Worm (Caenorhabditis elegans): ENCODE results near the gene str-254.

The str-254 gene

ce11 chrV:16129116-16129515 is 24.2 kb downstream of the str-254 start:
- no peak for TF ChIP-seq unc-120 (tag; optimal IDR thresholded peaks at IDR 0.05; ENCODE audit: poor library complexity, severe bottlenecking)
- TF ChIP-seq ces-1 (GFP tag; optimal IDR thresholded peaks at IDR 0.05) = no peak
- no peak for TF ChIP-seq zip-8 (tag; optimal IDR thresholded peaks at IDR 0.05)
- no peak for TF ChIP-seq M03D4.4 (tag; optimal IDR thresholded peaks at IDR 0.05)
- no peak for TF ChIP-seq elt-3 (tag; optimal IDR thresholded peaks at IDR 0.05)
- no peak for TF ChIP-seq ceh-43 (GFP tag; optimal IDR thresholded peaks at IDR 0.05)
- no peak for TF ChIP-seq ceh-83 (GFP tag; optimal IDR thresholded peaks at IDR 0.05)
- no peak for TF ChIP-seq cnd-1 (tag; optimal IDR thresholded peaks at IDR 0.05)
- no peak for TF ChIP-seq lsy-2 (tag; optimal IDR thresholded peaks at IDR 0.05)
- no peak for TF ChIP-seq bed-3 (GFP tag; optimal IDR thresholded peaks at IDR 0.05)
- no peak for TF ChIP-seq mep-1 (tag; optimal IDR thresholded peaks at IDR 0.05)
- TF ChIP-seq hlh-1 (tag; optimal IDR thresholded peaks at IDR 0.05) = no peak
- no peak for TF ChIP-seq nhr-12 (tag; optimal IDR thresholded peaks at IDR 0.05)
- TF ChIP-seq tbx-8 (GFP tag; optimal IDR thresholded peaks at IDR 0.05) = no peak
- no peak for TF ChIP-seq ham-2 (GFP tag; optimal IDR thresholded peaks at IDR 0.05)
- no peak for TF ChIP-seq unc-39 (tag; optimal IDR thresholded peaks at IDR 0.05)
- TF ChIP-seq ztf-11 (tag; optimal IDR thresholded peaks at IDR 0.05) = no peak

- TF ChIP-seq hlh-1 (tag; optimal IDR thresholded peaks at IDR 0.05) = no peak
- TF ChIP-seq unc-62 (GFP tag; optimal IDR thresholded peaks at IDR 0.05) = no peak
- TF ChIP-seq bed-3 (GFP tag; optimal IDR thresholded peaks at IDR 0.05) = no peak
- no peak for TF ChIP-seq elt-3 (tag; optimal IDR thresholded peaks at IDR 0.05)
- TF ChIP-seq lin-32 (GFP tag; optimal IDR thresholded peaks at IDR 0.05) = no peak
- no peak for TF ChIP-seq cnd-1 (tag; optimal IDR thresholded peaks at IDR 0.05)
- no peak for TF ChIP-seq mab-5 (tag; optimal IDR thresholded peaks at IDR 0.05)
- no peak for TF ChIP-seq sptf-1 (tag; optimal IDR thresholded peaks at IDR 0.05)
- no peak for TF ChIP-seq lin-13 (tag; optimal IDR thresholded peaks at IDR 0.05)
- TF ChIP-seq drap-1 (GFP tag; optimal IDR thresholded peaks at IDR 0.05) = no peak
- no peak for TF ChIP-seq pha-4 (tag; optimal IDR thresholded peaks at IDR 0.05)
- no peak for TF ChIP-seq ceh-39 (tag; optimal IDR thresholded peaks at IDR 0.05)
- no peak for TF ChIP-seq sem-2 (GFP tag; optimal IDR thresholded peaks at IDR 0.05)
- TF ChIP-seq mls-2 (tag; optimal IDR thresholded peaks at IDR 0.05) = no peak
- TF ChIP-seq snpc-4 (tag; optimal IDR thresholded peaks at IDR 0.05) = no peak
- no peak for TF ChIP-seq elt-1 (tag; optimal IDR thresholded peaks at IDR 0.05; ENCODE audit: borderline replicate concordance, insufficient read depth)
Measured at ce11 chrV:16127401-16127800, 25.9 kb downstream of the str-254 start, which contains the start of gene fbxa-143. TSS of gene fbxa-143 (minus strand) at chrV:16127501.

- no peak for TF ChIP-seq ham-2 (GFP tag; optimal IDR thresholded peaks at IDR 0.05)
- no peak for TF ChIP-seq flh-1 (GFP tag; optimal IDR thresholded peaks at IDR 0.05)
- no peak for TF ChIP-seq tbx-8 (GFP tag; optimal IDR thresholded peaks at IDR 0.05)
- no peak for TF ChIP-seq unc-62 (GFP tag; optimal IDR thresholded peaks at IDR 0.05)
- no peak for TF ChIP-seq lin-32 (GFP tag; optimal IDR thresholded peaks at IDR 0.05)
- no peak for TF ChIP-seq sptf-1 (tag; optimal IDR thresholded peaks at IDR 0.05)
- TF ChIP-seq ces-1 (GFP tag; optimal IDR thresholded peaks at IDR 0.05) = no peak
- no peak for TF ChIP-seq ceh-43 (GFP tag; optimal IDR thresholded peaks at IDR 0.05)
Measured at ce11 chrV:16124739-16125138, 28.5 kb downstream of the str-254 start, which contains the start of gene nhr-111. TSS of gene nhr-111 (minus strand) at chrV:16124839.

- TF ChIP-seq zip-8 (tag; optimal IDR thresholded peaks at IDR 0.05) = no peak
- no peak for TF ChIP-seq nhr-28 (tag; optimal IDR thresholded peaks at IDR 0.05)
- no peak for TF ChIP-seq elt-3 (tag; optimal IDR thresholded peaks at IDR 0.05)
- TF ChIP-seq cnd-1 (tag; optimal IDR thresholded peaks at IDR 0.05) = no peak
- no peak for TF ChIP-seq bed-3 (GFP tag; optimal IDR thresholded peaks at IDR 0.05)
- TF ChIP-seq blmp-1 (tag; optimal IDR thresholded peaks at IDR 0.05) = no peak
- no peak for TF ChIP-seq hlh-1 (tag; optimal IDR thresholded peaks at IDR 0.05)
- no peak for TF ChIP-seq snpc-4 (tag; optimal IDR thresholded peaks at IDR 0.05)
- TF ChIP-seq nhr-2 (tag; optimal IDR thresholded peaks at IDR 0.05) = no peak
- TF ChIP-seq unc-39 (tag; optimal IDR thresholded peaks at IDR 0.05) = no peak
- no peak for TF ChIP-seq ham-2 (GFP tag; optimal IDR thresholded peaks at IDR 0.05)
- no peak for TF ChIP-seq nhr-12 (tag; optimal IDR thresholded peaks at IDR 0.05)
- TF ChIP-seq ceh-39 (tag; optimal IDR thresholded peaks at IDR 0.05) = no peak
- TF ChIP-seq ztf-11 (tag; optimal IDR thresholded peaks at IDR 0.05) = no peak
- TF ChIP-seq elt-1 (tag; optimal IDR thresholded peaks at IDR 0.05; ENCODE audit: borderline replicate concordance, insufficient read depth) = no peak
Measured at ce11 chrV:16121451-16121850, 31.8 kb downstream of the str-254 start.
